Worm (Caenorhabditis elegans): ENCODE results near the gene B0035.21.
A peak's percentile ranks its signal among the peaks of the same experiment; 100 is the strongest.

Gene B0035.21

DNA sequence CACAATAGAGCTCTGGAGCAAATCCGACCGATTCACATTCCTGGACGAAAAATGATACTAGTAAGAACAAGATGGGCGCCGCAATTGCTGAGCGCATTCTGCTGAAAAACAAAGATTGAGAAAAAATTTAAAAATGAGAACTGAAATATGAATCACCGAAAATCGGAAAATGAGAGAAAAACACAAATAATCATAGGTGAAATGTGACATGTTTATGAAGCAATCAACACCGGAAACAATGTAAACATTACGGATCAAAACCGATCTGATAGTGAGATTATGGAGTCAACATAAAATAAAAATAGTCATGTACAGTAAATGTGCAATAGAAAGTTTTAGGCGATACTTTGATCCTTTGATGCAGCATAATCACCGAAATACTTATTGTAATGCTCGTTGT is 13.2 kb upstream of the B0035.21 start, which contains the start of gene dnj-2:
dnj-2 (minus strand) TSS at position 101 of the 400 bp plus-strand sequence.
- no peak for TF ChIP-seq F49E8.2 (tag; optimal IDR thresholded peaks at IDR 0.05; ENCODE audit: insufficient read depth)
- no peak for TF ChIP-seq T26A5.8 (tag; optimal IDR thresholded peaks at IDR 0.05)
- no peak for TF ChIP-seq ceh-58 (GFP tag; IDR thresholded peaks at IDR 0.05)
- no peak for TF ChIP-seq nfya-2 (GFP tag; IDR thresholded peaks at IDR 0.05)
- TF ChIP-seq nhr-179 (tag; optimal IDR thresholded peaks at IDR 0.05) = no peak
- no peak for TF ChIP-seq ccch-3 (GFP tag; optimal IDR thresholded peaks at IDR 0.05)
- no peak for TF ChIP-seq nfyb-1 (GFP tag; IDR thresholded peaks at IDR 0.05)
- TF ChIP-seq mxl-1 (tag; optimal IDR thresholded peaks at IDR 0.05) = no peak
- TF ChIP-seq mcd-1 (GFP tag; IDR thresholded peaks at IDR 0.05) = no peak
- TF ChIP-seq tbx-9 (tag; optimal IDR thresholded peaks at IDR 0.05; ENCODE audit: borderline replicate concordance) = no peak
- TF ChIP-seq ets-4 (GFP tag; optimal IDR thresholded peaks at IDR 0.05) = no peak
- TF ChIP-seq F52B5.7 (tag; optimal IDR thresholded peaks at IDR 0.05) = no peak
- TF ChIP-seq let-526 (GFP tag; IDR thresholded peaks at IDR 0.05) = no peak
- TF ChIP-seq madf-6 (GFP tag; IDR thresholded peaks at IDR 0.05) = no peak
- TF ChIP-seq bed-1 (GFP tag; IDR thresholded peaks at IDR 0.05) = no peak
- no peak for TF ChIP-seq C17E4.6 (GFP tag; IDR thresholded peaks at IDR 0.05)
- TF ChIP-seq F37B4.10 (GFP tag; IDR thresholded peaks at IDR 0.05) = no peak
- TF ChIP-seq dpff-1 (tag; optimal IDR thresholded peaks at IDR 0.05) = no peak
- no peak for TF ChIP-seq snpc-1.3 (tag; optimal IDR thresholded peaks at IDR 0.05; ENCODE audit: insufficient read depth)

DNA sequence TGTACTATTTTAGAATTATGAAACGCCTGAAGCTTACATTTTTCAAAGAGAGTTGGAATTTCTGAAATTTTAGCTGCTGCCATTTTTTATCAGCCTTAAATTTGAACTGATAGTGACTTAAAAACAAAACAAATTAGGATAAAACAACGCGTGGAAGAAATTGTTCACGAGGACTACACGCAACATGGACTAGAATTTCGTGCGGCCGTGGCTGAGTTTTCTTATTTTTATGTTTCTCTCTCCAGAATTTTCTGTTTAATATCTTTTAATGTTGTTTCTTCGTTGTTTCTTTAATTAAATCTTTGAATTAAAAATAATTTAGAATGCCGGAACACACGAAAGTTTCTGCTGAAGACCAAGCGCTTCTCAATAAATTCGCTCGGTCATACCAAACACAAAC is 12.2 kb upstream of the B0035.21 start, which contains the start of the genes B0035.3, B0035.22 and pfd-4:
B0035.3 (minus strand) TSS at position 114 of the 400 bp plus-strand sequence.
B0035.22 (plus strand) TSS at position 269 of the 400 bp plus-strand sequence.
pfd-4 (plus strand) TSS at position 323 of the 400 bp plus-strand sequence.
- TF ChIP-seq sdz-38 (tag; optimal IDR thresholded peaks at IDR 0.05) = no peak
- 0 out of 2 replicates have a peak, but pooled peaks have one; percentile 52 for TF ChIP-seq let-526 (GFP tag; IDR thresholded peaks at IDR 0.05)
- no peak for TF ChIP-seq hrde-1 (tag; optimal IDR thresholded peaks at IDR 0.05; ENCODE audit: borderline replicate concordance)
- TF ChIP-seq madf-8 (GFP tag; conservative IDR thresholded peaks at IDR 0.05) = no peak
- TF ChIP-seq tlf-1 (GFP tag; optimal IDR thresholded peaks at IDR 0.05) = no peak
- peak; percentile 45 for TF ChIP-seq dox-1 (GFP tag; IDR thresholded peaks at IDR 0.05)
- no peak for TF ChIP-seq lsl-1 (GFP tag; optimal IDR thresholded peaks at IDR 0.05)
- no peak for TF ChIP-seq K12H6.12 (tag; optimal IDR thresholded peaks at IDR 0.05)
- peak; percentile 10 for TF ChIP-seq snpc-3.4 (tag; optimal IDR thresholded peaks at IDR 0.05)
- peak; percentile 13 for TF ChIP-seq lin-40 (tag; optimal IDR thresholded peaks at IDR 0.05)
- TF ChIP-seq sea-2 (GFP tag; IDR thresholded peaks at IDR 0.05) = no peak
- TF ChIP-seq mcd-1 (GFP tag; IDR thresholded peaks at IDR 0.05) = no peak
- TF ChIP-seq chd-7 (tag; optimal IDR thresholded peaks at IDR 0.05) = no peak
- no peak for TF ChIP-seq dpl-1 (GFP tag; optimal IDR thresholded peaks at IDR 0.05)
- TF ChIP-seq ZK185.1 (tag; optimal IDR thresholded peaks at IDR 0.05; ENCODE audit: poor library complexity, severe bottlenecking) = peak; percentile 62
- TF ChIP-seq somi-1 (GFP tag; optimal IDR thresholded peaks at IDR 0.05) = no peak
- no peak for TF ChIP-seq B0261.1 (tag; optimal IDR thresholded peaks at IDR 0.05)
- no peak for TF ChIP-seq F39B2.1 (GFP tag; IDR thresholded peaks at IDR 0.05)
- peak; percentile 34; the same call in 1 of the 2 replicates for TF ChIP-seq madf-6 (GFP tag; IDR thresholded peaks at IDR 0.05)
- TF ChIP-seq lin-54 (GFP tag; optimal IDR thresholded peaks at IDR 0.05) = no peak
- TF ChIP-seq madf-3 (GFP tag; IDR thresholded peaks at IDR 0.05) = no peak
- TF ChIP-seq ceh-27 (GFP tag; optimal IDR thresholded peaks at IDR 0.05) = peak; percentile 35
- TF ChIP-seq ztf-25 (GFP tag; IDR thresholded peaks at IDR 0.05) = no peak
- TF ChIP-seq attf-5 (GFP tag; optimal IDR thresholded peaks at IDR 0.05) = no peak
- peak in 1 of 2 experiments; percentile 52 for TF ChIP-seq let-607 (tag; optimal IDR thresholded peaks at IDR 0.05)
- no peak for TF ChIP-seq F37B4.10 (GFP tag; IDR thresholded peaks at IDR 0.05)
- TF ChIP-seq ztf-6 (GFP tag; IDR thresholded peaks at IDR 0.05) = no peak
- TF ChIP-seq lin-35 (GFP tag; optimal IDR thresholded peaks at IDR 0.05) = peak in 1 of 3 experiments; percentile 15
- peak; percentile 50 for TF ChIP-seq unc-130 (GFP tag; optimal IDR thresholded peaks at IDR 0.05)
- TF ChIP-seq snpc-4 (GFP tag; optimal IDR thresholded peaks at IDR 0.05) = no peak
- TF ChIP-seq snpc-4 (tag; optimal IDR thresholded peaks at IDR 0.05) = no peak
- TF ChIP-seq rec-8 (tag; optimal IDR thresholded peaks at IDR 0.05) = peak in 1 of 2 experiments; percentile 2

All from whole organism, young adult.